Worm (Caenorhabditis elegans): ENCODE data around the gene glr-5.

ce11 chrV:8768481-8768959 lies 52.2 kb downstream of the glr-5 start, which contains the start of gene B0507.3:
- no peak for TF ChIP-seq dao-5 (tag; optimal IDR thresholded peaks at IDR 0.05)
- TF ChIP-seq W03F9.2 (tag; optimal IDR thresholded peaks at IDR 0.05) = no peak
